Worm (Caenorhabditis elegans): ENCODE measurements around the gene Y55F3AR.2.
A peak's percentile ranks its signal among the peaks of the same experiment; 100 is the strongest.

The Y55F3AR.2 gene

DNA sequence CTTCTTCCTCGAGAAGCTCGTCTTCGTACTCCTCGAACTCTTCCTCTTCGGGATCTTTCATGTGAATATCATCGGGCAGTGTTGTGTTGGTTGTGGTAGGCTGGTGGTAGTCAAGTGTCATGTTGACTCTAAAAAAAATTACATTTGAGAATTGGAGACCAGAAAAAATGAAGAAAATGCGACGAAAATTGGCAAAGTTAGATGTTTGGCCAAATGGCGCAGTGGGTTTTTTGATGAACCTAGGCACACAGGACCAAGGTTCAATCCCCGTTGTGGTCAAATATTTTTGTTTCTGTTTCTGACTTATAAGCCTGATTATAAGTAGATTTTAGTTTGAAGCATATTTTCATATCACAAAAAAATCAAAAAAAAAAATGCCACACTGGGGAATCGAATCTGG lies 31.3 kb upstream of the Y55F3AR.2 start:
- TF ChIP-seq ztf-29 (GFP tag; IDR thresholded peaks at IDR 0.05) = no peak
- TF ChIP-seq klf-2 (GFP tag; conservative IDR thresholded peaks at IDR 0.05) = no peak
- no peak for TF ChIP-seq med-1 (GFP tag; optimal IDR thresholded peaks at IDR 0.05; ENCODE audit: insufficient read depth)
- no peak for TF ChIP-seq cog-1 (tag; optimal IDR thresholded peaks at IDR 0.05)
- no peak for TF ChIP-seq tab-1 (GFP tag; IDR thresholded peaks at IDR 0.05)
- no peak for TF ChIP-seq T22C8.4 (GFP tag; IDR thresholded peaks at IDR 0.05)
- no peak for TF ChIP-seq ztf-23 (GFP tag; IDR thresholded peaks at IDR 0.05)
- no peak for TF ChIP-seq flt-1 (GFP tag; IDR thresholded peaks at IDR 0.05)

ce11 chrIV:1064289-1064848 lies 30.0 kb upstream of the Y55F3AR.2 start:
- TF ChIP-seq T22C8.4 (GFP tag; IDR thresholded peaks at IDR 0.05) (no peak), ztf-29 (GFP tag; IDR thresholded peaks at IDR 0.05) (no peak), flt-1 (GFP tag; IDR thresholded peaks at IDR 0.05) (no peak)

DNA sequence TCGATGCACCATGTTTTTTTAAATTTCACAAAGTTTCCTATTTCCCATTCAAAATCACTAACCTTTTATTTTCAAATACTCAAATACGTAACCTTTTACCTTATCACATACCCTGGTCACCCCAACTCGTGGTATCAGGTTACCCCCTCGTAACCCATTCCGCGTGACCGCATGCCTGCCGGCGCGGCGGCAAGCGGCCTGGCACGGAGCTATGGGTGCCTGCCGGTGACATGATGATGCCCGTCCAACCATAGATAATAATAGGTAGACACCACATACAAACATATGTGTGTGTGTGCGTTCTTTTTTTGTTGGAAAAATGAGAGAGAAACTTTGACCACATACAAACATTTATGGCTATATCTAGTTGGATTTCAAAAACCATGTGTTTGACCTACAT lies 28.8 kb upstream of the Y55F3AR.2 start:
- TF ChIP-seq ztf-23 (GFP tag; IDR thresholded peaks at IDR 0.05) (no peak), med-1 (GFP tag; optimal IDR thresholded peaks at IDR 0.05; ENCODE audit: insufficient read depth) (no peak), ref-1 (GFP tag; conservative IDR thresholded peaks at IDR 0.05) (no peak), T22C8.4 (GFP tag; IDR thresholded peaks at IDR 0.05) (no peak), ztf-29 (GFP tag; IDR thresholded peaks at IDR 0.05) (no peak), tab-1 (GFP tag; IDR thresholded peaks at IDR 0.05) (no peak), klf-2 (GFP tag; conservative IDR thresholded peaks at IDR 0.05) (no peak), flt-1 (GFP tag; IDR thresholded peaks at IDR 0.05) (no peak), cog-1 (tag; optimal IDR thresholded peaks at IDR 0.05) (no peak)

ce11 chrIV:1067430-1067829 lies 26.9 kb upstream of the Y55F3AR.2 start, which contains the start of gene znf-782:
Gene znf-782, minus strand, starts transcription at chrIV:1067525.
- TF ChIP-seq flt-1 (GFP tag; IDR thresholded peaks at IDR 0.05) (no peak), ztf-23 (GFP tag; IDR thresholded peaks at IDR 0.05) (0 out of 2 replicates have a peak, but pooled peaks have one; percentile 44)

- TF ChIP-seq flt-1 (GFP tag; IDR thresholded peaks at IDR 0.05) = no peak
- no peak for TF ChIP-seq tab-1 (GFP tag; IDR thresholded peaks at IDR 0.05)
- TF ChIP-seq cog-1 (tag; optimal IDR thresholded peaks at IDR 0.05) = no peak
- no peak for TF ChIP-seq T22C8.4 (GFP tag; IDR thresholded peaks at IDR 0.05)
- TF ChIP-seq ztf-23 (GFP tag; IDR thresholded peaks at IDR 0.05) = no peak
- TF ChIP-seq med-1 (GFP tag; optimal IDR thresholded peaks at IDR 0.05; ENCODE audit: insufficient read depth) = no peak
- no peak for TF ChIP-seq ref-1 (GFP tag; conservative IDR thresholded peaks at IDR 0.05)
- no peak for TF ChIP-seq ztf-29 (GFP tag; IDR thresholded peaks at IDR 0.05)
- TF ChIP-seq klf-2 (GFP tag; conservative IDR thresholded peaks at IDR 0.05) = no peak
Measured at ce11 chrIV:1068730-1069244, 25.6 kb upstream of the Y55F3AR.2 start.

DNA sequence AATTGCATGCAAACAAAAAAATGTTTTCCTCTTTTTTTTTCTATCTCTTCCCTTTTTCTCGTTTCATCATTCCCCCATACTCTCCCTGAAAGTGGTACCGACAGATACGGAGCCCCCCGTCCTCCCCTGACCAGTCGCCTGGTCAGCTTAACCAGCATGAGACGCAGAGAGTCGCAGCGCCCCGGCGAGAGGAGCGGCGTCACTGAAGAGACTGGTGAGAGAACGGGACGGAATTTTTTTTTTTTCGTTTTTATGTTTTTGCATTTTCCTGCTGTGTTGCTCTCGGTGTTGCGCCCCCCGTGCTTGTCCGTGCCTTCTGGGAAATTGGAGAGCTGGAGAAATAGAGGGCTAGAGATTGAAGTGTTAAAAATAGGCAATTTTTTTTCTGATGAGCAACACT lies 24.0 kb upstream of the Y55F3AR.2 start:
- no peak for TF ChIP-seq ztf-29 (GFP tag; IDR thresholded peaks at IDR 0.05)
- no peak for TF ChIP-seq cog-1 (tag; optimal IDR thresholded peaks at IDR 0.05)
- TF ChIP-seq ztf-23 (GFP tag; IDR thresholded peaks at IDR 0.05) = no peak
- no peak for TF ChIP-seq klf-2 (GFP tag; conservative IDR thresholded peaks at IDR 0.05)
- TF ChIP-seq flt-1 (GFP tag; IDR thresholded peaks at IDR 0.05) = no peak
- TF ChIP-seq tab-1 (GFP tag; IDR thresholded peaks at IDR 0.05) = no peak
- TF ChIP-seq ref-1 (GFP tag; conservative IDR thresholded peaks at IDR 0.05) = no peak
- no peak for TF ChIP-seq T22C8.4 (GFP tag; IDR thresholded peaks at IDR 0.05)
- TF ChIP-seq med-1 (GFP tag; optimal IDR thresholded peaks at IDR 0.05; ENCODE audit: insufficient read depth) = no peak

DNA sequence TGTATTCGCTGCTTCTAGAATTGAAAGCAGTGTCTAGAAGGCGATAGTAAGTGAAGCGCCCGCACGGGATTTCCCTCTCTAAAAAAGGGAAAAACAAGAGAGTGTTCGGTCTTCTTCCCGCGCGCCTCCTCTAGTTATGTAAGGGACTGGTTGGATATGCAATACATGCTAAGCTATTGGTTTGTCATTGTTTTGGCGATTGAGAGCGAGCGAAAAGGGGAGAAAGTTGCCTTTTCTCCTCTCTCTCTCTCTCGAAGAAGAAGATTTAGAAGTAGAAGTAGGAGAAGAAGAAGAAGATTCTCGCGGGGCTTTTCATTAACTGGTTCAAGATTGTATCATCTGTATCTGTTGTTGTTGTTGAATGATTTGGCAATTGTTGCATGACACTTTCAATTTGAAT lies 20.3 kb upstream of the Y55F3AR.2 start:
- TF ChIP-seq cog-1 (tag; optimal IDR thresholded peaks at IDR 0.05) = no peak
- TF ChIP-seq tab-1 (GFP tag; IDR thresholded peaks at IDR 0.05) = no peak
- TF ChIP-seq ztf-23 (GFP tag; IDR thresholded peaks at IDR 0.05) = no peak
- TF ChIP-seq ztf-29 (GFP tag; IDR thresholded peaks at IDR 0.05) = no peak
- TF ChIP-seq klf-2 (GFP tag; conservative IDR thresholded peaks at IDR 0.05) = no peak
- no peak for TF ChIP-seq ref-1 (GFP tag; conservative IDR thresholded peaks at IDR 0.05)
- TF ChIP-seq T22C8.4 (GFP tag; IDR thresholded peaks at IDR 0.05) = no peak
- no peak for TF ChIP-seq flt-1 (GFP tag; IDR thresholded peaks at IDR 0.05)
- no peak for TF ChIP-seq med-1 (GFP tag; optimal IDR thresholded peaks at IDR 0.05; ENCODE audit: insufficient read depth)

- TF ChIP-seq tab-1 (GFP tag; IDR thresholded peaks at IDR 0.05) = no peak
Measured at ce11 chrIV:1075484-1075883, 18.9 kb upstream of the Y55F3AR.2 start.

DNA sequence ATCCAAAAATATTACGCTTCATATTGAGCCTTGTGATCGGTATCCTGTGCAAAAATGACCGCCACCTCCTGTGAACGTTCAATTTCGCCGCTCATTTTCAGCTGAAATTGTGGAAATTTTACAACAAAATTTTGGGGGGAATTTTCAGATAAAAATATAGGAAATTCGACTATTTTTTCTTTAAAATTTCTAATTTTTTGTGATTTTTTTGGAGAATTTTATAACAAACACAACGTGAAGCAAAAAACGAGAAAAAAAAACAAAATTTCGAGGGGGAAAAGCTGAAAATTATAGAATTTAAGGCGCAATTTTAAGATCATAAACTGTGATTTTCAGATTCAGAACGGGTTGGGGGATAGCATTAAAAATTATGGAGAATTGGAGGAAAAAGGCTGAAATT lies 7.4 kb upstream of the Y55F3AR.2 start, which contains the start of gene csn-4:
TSS of gene csn-4 (minus strand) at position 101 of the 400 bp plus-strand sequence.
- TF ChIP-seq cog-1 (tag; optimal IDR thresholded peaks at IDR 0.05) = no peak
- no peak for TF ChIP-seq flt-1 (GFP tag; IDR thresholded peaks at IDR 0.05)
- TF ChIP-seq ref-1 (GFP tag; conservative IDR thresholded peaks at IDR 0.05) = no peak
- no peak for TF ChIP-seq T22C8.4 (GFP tag; IDR thresholded peaks at IDR 0.05)
- TF ChIP-seq ztf-29 (GFP tag; IDR thresholded peaks at IDR 0.05) = no peak
- TF ChIP-seq ztf-23 (GFP tag; IDR thresholded peaks at IDR 0.05) = no peak
- no peak for TF ChIP-seq klf-2 (GFP tag; conservative IDR thresholded peaks at IDR 0.05)
- no peak for TF ChIP-seq med-1 (GFP tag; optimal IDR thresholded peaks at IDR 0.05; ENCODE audit: insufficient read depth)
- TF ChIP-seq tab-1 (GFP tag; IDR thresholded peaks at IDR 0.05) = no peak

- TF ChIP-seq T22C8.4 (GFP tag; IDR thresholded peaks at IDR 0.05) = no peak
- TF ChIP-seq ref-1 (GFP tag; conservative IDR thresholded peaks at IDR 0.05) = no peak
- TF ChIP-seq klf-2 (GFP tag; conservative IDR thresholded peaks at IDR 0.05) = no peak
- no peak for TF ChIP-seq ztf-29 (GFP tag; IDR thresholded peaks at IDR 0.05)
- TF ChIP-seq ztf-23 (GFP tag; IDR thresholded peaks at IDR 0.05) = no peak
- TF ChIP-seq tab-1 (GFP tag; IDR thresholded peaks at IDR 0.05) = no peak
- no peak for TF ChIP-seq flt-1 (GFP tag; IDR thresholded peaks at IDR 0.05)
- TF ChIP-seq cog-1 (tag; optimal IDR thresholded peaks at IDR 0.05) = no peak
- no peak for TF ChIP-seq med-1 (GFP tag; optimal IDR thresholded peaks at IDR 0.05; ENCODE audit: insufficient read depth)
Measured at ce11 chrIV:1096154-1096553, 1.8 kb downstream of the Y55F3AR.2 start.
